Worm (Caenorhabditis elegans): ENCODE measurements around the gene mlt-3.

DNA sequence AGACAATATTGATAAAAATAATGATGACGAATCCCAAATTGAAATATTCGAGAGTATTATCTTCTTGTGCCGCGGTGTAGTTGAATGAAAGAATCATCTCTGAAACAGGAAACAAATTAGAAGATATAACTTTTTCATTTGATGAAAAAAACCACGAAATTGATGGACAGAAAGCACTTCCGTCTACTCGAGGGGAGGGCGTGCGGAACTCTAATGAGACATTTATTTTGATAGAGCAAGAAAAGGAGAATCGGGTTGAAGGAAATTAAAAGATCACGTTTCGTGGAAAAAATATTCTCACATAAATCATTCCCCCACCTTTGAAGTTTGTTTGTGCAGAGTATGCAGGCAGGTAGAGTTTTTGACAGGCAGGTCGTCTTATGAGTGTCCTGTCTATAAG lies 34.4 kb upstream of the mlt-3 start, which contains the start of gene sre-14:
- no peak for TF ChIP-seq flt-1 (GFP tag; IDR thresholded peaks at IDR 0.05)
- TF ChIP-seq cog-1 (tag; optimal IDR thresholded peaks at IDR 0.05), result no peak
- TF ChIP-seq med-1 (GFP tag; optimal IDR thresholded peaks at IDR 0.05; ENCODE audit: insufficient read depth), result no peak
- no peak for TF ChIP-seq klf-2 (GFP tag; conservative IDR thresholded peaks at IDR 0.05)
- no peak for TF ChIP-seq tab-1 (GFP tag; IDR thresholded peaks at IDR 0.05)
- no peak for TF ChIP-seq ztf-23 (GFP tag; IDR thresholded peaks at IDR 0.05)

All from whole organism, midembryonic.